Worm (Caenorhabditis elegans) whole organism, L2 larva: ENCODE results near the gene tbc-6.
A peak's percentile ranks its signal among the peaks of the same experiment; 100 is the strongest.

ENCODE experiments used
- C34F6.9 ChIP-seq: fragments of 150-350 bp; optimal IDR thresholded peaks from 2 replicates; lab custom pipeline; 2014; ENCODE audit warnings: missing biosample characterization, missing genetic modification characterization
- ZK546.5 ChIP-seq: sonication (generic microtip); optimal IDR thresholded peaks from 2 replicates; lab custom pipeline; 2017; ENCODE audit warnings: missing biosample characterization, missing genetic modification characterization
- alr-1 ChIP-seq: fragments of 150-350 bp; optimal IDR thresholded peaks from 2 replicates; lab custom pipeline; 2014; ENCODE audit warnings: missing biosample characterization, missing genetic modification characterization
- aly-2 ChIP-seq: fragments of 150-350 bp; optimal IDR thresholded peaks from 2 replicates; lab custom pipeline; 2014; ENCODE audit warnings: missing biosample characterization, missing genetic modification characterization
- blmp-1 ChIP-seq: sonication (generic microtip); optimal IDR thresholded peaks from 2 replicates; lab custom pipeline; 2017; ENCODE audit warnings: missing genetic modification characterization, mild to moderate bottlenecking, missing compliant biosample characterization, antibody characterized with exemption, moderate library complexity; ENCODE audit not compliant: insufficient read depth
- ceh-82 ChIP-seq: fragments of 150-350 bp; optimal IDR thresholded peaks from 2 replicates; lab custom pipeline; 2014; ENCODE audit warnings: missing biosample characterization, missing genetic modification characterization
- dmd-4 ChIP-seq: sonication (generic microtip); optimal IDR thresholded peaks from 2 replicates; lab custom pipeline; 2017; ENCODE audit warnings: missing biosample characterization, missing genetic modification characterization
- egl-27 ChIP-seq: sonication (generic microtip); optimal IDR thresholded peaks from 3 replicates; lab custom pipeline; 2017; ENCODE audit warnings: missing biosample characterization, missing genetic modification reagents, missing genetic modification characterization
- elt-1 ChIP-seq: fragments of 150-350 bp; optimal IDR thresholded peaks from 2 replicates; lab custom pipeline; 2014; ENCODE audit warnings: missing biosample characterization, missing genetic modification characterization
- fos-1 ChIP-seq: fragments of 150-350 bp; optimal IDR thresholded peaks from 2 replicates; lab custom pipeline; 2014; ENCODE audit warnings: missing biosample characterization, missing genetic modification characterization
- lin-13 ChIP-seq: fragments of 150-350 bp; optimal IDR thresholded peaks from 2 replicates; lab custom pipeline; 2014; ENCODE audit warnings: missing biosample characterization, missing genetic modification reagents, missing genetic modification characterization
- lin-39 ChIP-seq: fragments of 150-350 bp; optimal IDR thresholded peaks from 2 replicates; lab custom pipeline; 2014; ENCODE audit warnings: missing biosample characterization, missing genetic modification reagents, missing genetic modification characterization
- lsy-2 ChIP-seq, 2 experiments: fragments of 150-350 bp in 1 of 2; sonication (generic microtip) in 1 of 2; optimal IDR thresholded peaks; 2 replicates each; lab custom pipeline; 2014 to 2017; ENCODE audit warnings: missing biosample characterization in 2 of 2, missing genetic modification characterization in 2 of 2
- mbf-1 ChIP-seq: sonication (generic microtip); optimal IDR thresholded peaks from 2 replicates; lab custom pipeline; 2017; ENCODE audit warnings: missing biosample characterization, missing genetic modification characterization
- mdl-1 ChIP-seq, 2 experiments: fragments of 150-350 bp in 1 of 2; sonication (generic microtip) in 1 of 2; optimal IDR thresholded peaks; 2 replicates each; lab custom pipeline; 2017; ENCODE audit warnings: missing biosample characterization in 2 of 2, missing genetic modification characterization in 2 of 2
- nhr-11 ChIP-seq: fragments of 150-350 bp; optimal IDR thresholded peaks from 2 replicates; lab custom pipeline; 2014; ENCODE audit warnings: missing biosample characterization, missing genetic modification characterization
- nhr-129 ChIP-seq: fragments of 150-350 bp; optimal IDR thresholded peaks from 2 replicates; lab custom pipeline; 2014; ENCODE audit warnings: missing biosample characterization, missing genetic modification characterization
- nhr-23 ChIP-seq: fragments of 150-350 bp; optimal IDR thresholded peaks from 2 replicates; lab custom pipeline; 2014; ENCODE audit warnings: missing biosample characterization, missing genetic modification reagents, missing genetic modification characterization
- nhr-6 ChIP-seq: fragments of 150-350 bp; optimal IDR thresholded peaks from 2 replicates; lab custom pipeline; 2014; ENCODE audit warnings: missing biosample characterization, missing genetic modification characterization
- nhr-77 ChIP-seq: fragments of 150-350 bp; optimal IDR thresholded peaks from 2 replicates; lab custom pipeline; 2014; ENCODE audit warnings: missing biosample characterization, missing genetic modification characterization
- sem-4 ChIP-seq: fragments of 150-350 bp; optimal IDR thresholded peaks from 2 replicates; lab custom pipeline; 2014; ENCODE audit warnings: missing biosample characterization, missing genetic modification reagents, missing genetic modification characterization
- skn-1 ChIP-seq: sonication (generic microtip); optimal IDR thresholded peaks from 2 replicates; lab custom pipeline; 2017; ENCODE audit warnings: missing biosample characterization, missing genetic modification characterization
- sma-3 ChIP-seq: sonication (generic microtip); optimal IDR thresholded peaks from 2 replicates; lab custom pipeline; 2016; ENCODE audit warnings: missing genetic modification reagents, missing genetic modification characterization, missing compliant biosample characterization
- sma-9 ChIP-seq, 2 experiments: fragments of 150-350 bp in 1 of 2; sonication (generic microtip) in 1 of 2; optimal IDR thresholded peaks; 2 replicates each; lab custom pipeline; 2014 to 2016; ENCODE audit warnings: missing genetic modification characterization in 2 of 2, mild to moderate bottlenecking in 1 of 2, missing biosample characterization in 1 of 2, missing compliant biosample characterization in 1 of 2, missing genetic modification reagents in 1 of 2, moderate library complexity in 1 of 2
- snpc-4 ChIP-seq: fragments of 150-350 bp; optimal IDR thresholded peaks from 2 replicates; lab custom pipeline; 2014; ENCODE audit warnings: missing biosample characterization, missing genetic modification characterization
- unc-55 ChIP-seq: fragments of 150-350 bp; sonication (generic microtip); optimal IDR thresholded peaks from 3 replicates; lab custom pipeline; 2014; ENCODE audit warnings: missing biosample characterization, missing genetic modification reagents, missing genetic modification characterization

tbc-6 gene

ce11 chrII:6893589-6894245 is 45.8 kb downstream of the tbc-6 start, which contains the start of gene adal-1:
adal-1 (minus strand) TSS chrII:6893639.
- TF ChIP-seq nhr-11 (no peak), lsy-2 (tag; optimal IDR thresholded peaks at IDR 0.05; lab: Kevin White, UChicago) (peak in 1 of 2 experiments; percentile 35)

ce11 chrII:6897507-6897906 is 49.6 kb downstream of the tbc-6 start, which contains the start of gene C44B7.11:
C44B7.11 (minus strand) TSS chrII:6897540.
- no peak for TF ChIP-seq mbf-1
- TF ChIP-seq fos-1 (tag; lab: Kevin White, UChicago) = peak; percentile 52
- no peak for TF ChIP-seq C34F6.9 (tag; lab: Kevin White, UChicago)
- TF ChIP-seq, all 48 proteins: peak for 1

DNA sequence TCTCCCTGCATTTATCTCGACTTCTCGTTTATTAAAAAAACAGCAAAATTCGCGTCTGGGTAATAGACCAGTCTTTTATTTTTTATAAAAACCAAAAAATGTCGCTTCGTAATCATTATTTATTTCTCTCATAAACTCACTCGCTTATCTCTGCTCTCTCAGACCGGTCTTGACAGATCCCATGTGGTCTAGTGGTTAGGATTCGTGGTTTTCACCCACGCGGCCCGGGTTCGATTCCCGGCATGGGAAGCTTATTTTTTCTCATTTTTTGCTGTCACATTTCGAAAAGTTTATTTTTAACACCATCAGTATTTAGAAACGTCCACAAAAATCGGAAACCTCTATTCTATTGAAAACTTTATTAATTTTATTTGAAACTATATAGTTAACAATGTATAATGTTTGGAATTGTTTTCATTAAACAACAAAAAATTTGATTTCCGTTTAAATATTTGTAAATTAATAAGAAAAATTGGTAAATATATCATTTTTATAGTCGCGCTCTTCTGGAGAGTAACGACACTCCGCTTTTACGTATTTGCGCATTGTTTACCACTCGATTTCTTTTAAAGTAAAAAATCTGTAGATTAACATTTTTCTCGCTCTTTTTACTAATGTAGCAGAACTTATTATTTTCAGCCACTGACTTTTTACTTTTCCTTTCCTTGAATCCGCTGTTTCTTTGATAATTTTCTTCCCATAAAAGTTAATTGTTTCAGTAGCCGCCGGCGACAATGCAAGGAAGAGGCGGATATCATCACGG is 50.3 kb downstream of the tbc-6 start, which contains the start of gene hrpl-1:
TSS of gene hrpl-1 (plus strand) at position 713 of the 763 bp plus-strand sequence.
- TF ChIP-seq alr-1 = no peak
- TF ChIP-seq C34F6.9 (tag; lab: Kevin White, UChicago) = peak; percentile 23
- TF ChIP-seq sma-9 (GFP tag; optimal IDR thresholded peaks at IDR 0.05; lab: Kevin White, UChicago) = peak; percentile 29
- no peak for TF ChIP-seq sma-9 (tag; optimal IDR thresholded peaks at IDR 0.05; lab: Kevin White, UChicago)
- no peak for TF ChIP-seq nhr-11
- no peak for TF ChIP-seq ceh-82 (tag; lab: Kevin White, UChicago)
- no peak for TF ChIP-seq elt-1
- peak; percentile 33 for TF ChIP-seq sma-3 (GFP tag; lab: Kevin White, UChicago)
- peak in 1 of 2 experiments; percentile 19 for TF ChIP-seq lsy-2 (tag; optimal IDR thresholded peaks at IDR 0.05; lab: Kevin White, UChicago)
- TF ChIP-seq unc-55 (GFP tag; lab: Kevin White, UChicago) = peak; percentile 26
- peak; percentile 40 for TF ChIP-seq fos-1 (tag; lab: Kevin White, UChicago)

- TF ChIP-seq lin-39 = no peak
- TF ChIP-seq alr-1 = no peak
- TF ChIP-seq C34F6.9 (tag; lab: Kevin White, UChicago) = no peak
- no peak for TF ChIP-seq sma-3 (GFP tag; lab: Kevin White, UChicago)
- TF ChIP-seq snpc-4 (tag; lab: Kevin White, UChicago) = no peak
- TF ChIP-seq ZK546.5 (tag; lab: Kevin White, UChicago) = no peak
- TF ChIP-seq blmp-1 = no peak
- no peak for TF ChIP-seq nhr-23 (tag; lab: Kevin White, UChicago)
- TF ChIP-seq nhr-6 (tag; lab: Kevin White, UChicago) = no peak
- no peak for TF ChIP-seq dmd-4 (tag; lab: Kevin White, UChicago)
- TF ChIP-seq skn-1 = no peak
- TF ChIP-seq mdl-1 (tag; optimal IDR thresholded peaks at IDR 0.05; lab: Kevin White, UChicago) = no peak
- no peak for TF ChIP-seq aly-2 (tag; lab: Kevin White, UChicago)
- no peak for TF ChIP-seq nhr-129 (tag; lab: Kevin White, UChicago)
- TF ChIP-seq nhr-77 (tag; lab: Kevin White, UChicago) = no peak
- TF ChIP-seq sma-9 (GFP tag; optimal IDR thresholded peaks at IDR 0.05; lab: Kevin White, UChicago) = no peak
- no peak for TF ChIP-seq sma-9 (tag; optimal IDR thresholded peaks at IDR 0.05; lab: Kevin White, UChicago)
- no peak for TF ChIP-seq egl-27
- no peak for TF ChIP-seq lin-13
- TF ChIP-seq sem-4 (tag; lab: Kevin White, UChicago) = no peak
- TF ChIP-seq, all 48 proteins: peak for 0
Measured at ce11 chrII:6900708-6901107, 52.8 kb downstream of the tbc-6 start.
